Worm (Caenorhabditis elegans): ENCODE results near the gene acn-1.

The acn-1 gene

DNA sequence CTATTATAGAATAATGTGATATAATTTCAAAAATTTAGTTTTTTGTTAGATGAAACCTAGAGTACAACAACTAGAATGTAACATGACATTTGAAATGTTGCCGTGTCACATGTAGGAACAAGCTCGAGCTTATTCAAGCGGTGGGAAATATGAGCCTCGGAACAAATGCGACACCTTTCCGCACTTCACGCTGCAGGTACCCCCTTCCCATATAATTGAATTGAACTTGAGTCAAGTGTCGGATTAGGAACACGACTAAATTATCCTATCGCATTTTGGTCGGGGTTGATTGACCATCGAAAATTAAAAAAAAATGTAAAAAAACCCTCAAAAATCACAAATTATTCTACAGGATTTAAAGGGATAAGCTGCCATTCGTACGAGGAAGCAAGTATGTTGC is 23.3 kb upstream of the acn-1 start:
- TF ChIP-seq ama-1 (optimal IDR thresholded peaks at IDR 0.05) (peak; percentile 37), fkh-4 (tag; optimal IDR thresholded peaks at IDR 0.05; ENCODE audit: borderline replicate concordance) (no peak)

DNA sequence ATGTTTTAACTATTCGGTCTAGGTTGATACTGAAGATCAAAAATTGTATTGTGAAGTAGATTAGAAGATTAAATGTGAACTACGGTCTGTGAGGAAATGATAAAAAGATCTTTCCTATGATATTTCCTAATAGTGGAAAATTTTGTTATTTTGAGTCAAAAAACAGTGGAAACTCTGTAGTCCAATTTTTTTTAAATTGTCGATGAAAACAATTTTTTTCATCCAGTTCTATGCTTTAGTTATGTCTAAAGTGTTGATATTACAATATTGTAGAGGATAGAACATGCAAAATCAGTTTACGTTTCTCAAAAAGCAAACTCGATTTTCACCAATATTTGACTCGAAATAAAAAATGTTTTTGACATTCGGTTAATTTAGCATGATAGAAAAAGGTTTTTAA is 22.8 kb upstream of the acn-1 start:
- TF ChIP-seq aha-1 (tag; optimal IDR thresholded peaks at IDR 0.05) (no peak), xbp-1 (tag; optimal IDR thresholded peaks at IDR 0.05) (no peak), skn-1 (tag; optimal IDR thresholded peaks at IDR 0.05) (no peak), swsn-7 (tag; optimal IDR thresholded peaks at IDR 0.05) (no peak), fkh-10 (GFP tag; optimal IDR thresholded peaks at IDR 0.05) (no peak), nhr-237 (tag; optimal IDR thresholded peaks at IDR 0.05) (no peak), zip-4 (GFP tag; optimal IDR thresholded peaks at IDR 0.05) (no peak), C04F5.9 (tag; optimal IDR thresholded peaks at IDR 0.05) (no peak), lin-13 (GFP tag; optimal IDR thresholded peaks at IDR 0.05) (no peak), nhr-20 (tag; optimal IDR thresholded peaks at IDR 0.05) (no peak), unc-98 (GFP tag; IDR thresholded peaks at IDR 0.05) (no peak), nhr-47 (tag; optimal IDR thresholded peaks at IDR 0.05) (no peak), hlh-17 (GFP tag; optimal IDR thresholded peaks at IDR 0.05; ENCODE audit: borderline replicate concordance) (no peak)

DNA sequence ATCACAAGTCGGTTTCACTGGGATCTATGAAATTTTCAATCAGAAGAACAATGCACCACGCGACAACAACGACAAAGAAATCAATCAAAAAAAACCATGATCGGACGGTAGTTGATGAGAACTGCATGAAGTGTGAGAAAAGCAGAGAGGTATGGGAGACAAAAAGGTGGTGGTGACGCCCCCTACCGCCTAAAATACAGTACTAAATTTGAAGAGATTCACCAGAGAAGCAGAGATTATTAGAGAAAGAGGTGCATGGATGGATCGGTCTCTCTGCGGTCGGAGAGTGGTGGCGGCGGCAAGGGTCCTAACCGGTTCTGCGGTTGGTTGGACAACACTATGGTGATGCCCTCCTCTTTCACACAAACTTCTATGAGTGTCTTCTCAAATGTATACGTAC is 22.4 kb upstream of the acn-1 start:
- peak; percentile 70 for TF ChIP-seq nhr-90 (tag; optimal IDR thresholded peaks at IDR 0.05; ENCODE audit: poor library complexity)
- TF ChIP-seq lin-14 (GFP tag; optimal IDR thresholded peaks at IDR 0.05): peak; percentile 82
- TF ChIP-seq dsc-1 (tag; optimal IDR thresholded peaks at IDR 0.05): no peak
- TF ChIP-seq C16A3.4 (tag; optimal IDR thresholded peaks at IDR 0.05): peak; percentile 30
- peak; percentile 91 for TF ChIP-seq grh-1 (GFP tag; IDR thresholded peaks at IDR 0.05)
- no peak for TF ChIP-seq zag-1 (tag; optimal IDR thresholded peaks at IDR 0.05)
- TF ChIP-seq xbp-1 (tag; optimal IDR thresholded peaks at IDR 0.05): peak; percentile 61
- TF ChIP-seq nhr-20 (tag; optimal IDR thresholded peaks at IDR 0.05): peak; percentile 83
- peak; percentile 28 for TF ChIP-seq skn-1 (tag; optimal IDR thresholded peaks at IDR 0.05)
- TF ChIP-seq mdl-1 (tag; optimal IDR thresholded peaks at IDR 0.05): peak in 1 of 2 experiments; percentile 68
- TF ChIP-seq lsy-2 (tag; optimal IDR thresholded peaks at IDR 0.05): peak; percentile 26 to 58
- peak; percentile 88 for TF ChIP-seq blmp-1 (tag; optimal IDR thresholded peaks at IDR 0.05)
- TF ChIP-seq lin-35 (GFP tag; optimal IDR thresholded peaks at IDR 0.05): peak in 1 of 2 experiments; percentile 67
- TF ChIP-seq snu-23 (GFP tag; optimal IDR thresholded peaks at IDR 0.05): peak; percentile 81
- peak in 3 of 6 experiments; percentile 16 to 82 (median 51) for TF ChIP-seq elt-3 (tag; optimal IDR thresholded peaks at IDR 0.05)
- peak; percentile 26 for TF ChIP-seq irx-1 (tag; optimal IDR thresholded peaks at IDR 0.05)
- TF ChIP-seq nhr-28 (tag; optimal IDR thresholded peaks at IDR 0.05): no peak
- peak in 1 of 2 experiments; percentile 21 for TF ChIP-seq efl-1 (optimal IDR thresholded peaks at IDR 0.05)
- peak in 1 of 2 experiments; percentile 24 for TF ChIP-seq efl-1 (GFP tag; optimal IDR thresholded peaks at IDR 0.05 in 1 of 2)
- peak; percentile 33 for TF ChIP-seq swsn-7 (tag; optimal IDR thresholded peaks at IDR 0.05)
- peak; percentile 60 for TF ChIP-seq tbx-2 (tag; optimal IDR thresholded peaks at IDR 0.05)
- peak; percentile 99 for TF ChIP-seq nhr-85 (tag)
- TF ChIP-seq nhr-77 (tag; optimal IDR thresholded peaks at IDR 0.05): peak; percentile 22
- no peak for TF ChIP-seq dpl-1 (GFP tag; optimal IDR thresholded peaks at IDR 0.05)
- TF ChIP-seq nhr-76 (tag; optimal IDR thresholded peaks at IDR 0.05): no peak
- no peak for TF ChIP-seq F16B12.6 (tag; optimal IDR thresholded peaks at IDR 0.05)
- peak; percentile 47 for TF ChIP-seq nhr-19 (GFP tag; conservative IDR thresholded peaks at IDR 0.05)
- peak; percentile 48 for TF ChIP-seq mep-1 (tag; optimal IDR thresholded peaks at IDR 0.05)
- peak; percentile 48 for TF ChIP-seq nhr-47 (tag; optimal IDR thresholded peaks at IDR 0.05)
- peak; percentile 80 for TF ChIP-seq nhr-71 (tag; optimal IDR thresholded peaks at IDR 0.05)
- TF ChIP-seq rnt-1 (tag; optimal IDR thresholded peaks at IDR 0.05): peak; percentile 59
- TF ChIP-seq pqm-1 (tag; optimal IDR thresholded peaks at IDR 0.05): no peak

Data from whole organism, L1 larva.